Worm (Caenorhabditis elegans) whole organism, L4 larva: Measurements from ENCODE around the gene daf-11.

Experiments
- T26A8.4 ChIP-seq: fragments of 200-800 bp; sonication (Bioruptor generic); IDR thresholded peaks from 2 replicates; pipeline ENCODE4 v1.3.6; 2022; ENCODE audit warnings: missing genetic modification characterization, missing compliant biosample characterization
- ceh-28 ChIP-seq: fragments of 150-350 bp; optimal IDR thresholded peaks from 2 replicates; lab custom pipeline; 2014; ENCODE audit warnings: missing biosample characterization, missing genetic modification reagents, missing genetic modification characterization
- ceh-32 ChIP-seq: sonication (generic microtip); optimal IDR thresholded peaks from 2 replicates; lab custom pipeline; 2016; ENCODE audit warnings: mild to moderate bottlenecking, missing genetic modification characterization, missing compliant biosample characterization; ENCODE audit not compliant: poor library complexity
- dmd-8 ChIP-seq: fragments of 200-800 bp; sonication (Bioruptor generic); IDR thresholded peaks from 2 replicates; pipeline ENCODE4 v1.3.6; 2022; ENCODE audit warnings: missing genetic modification characterization, missing compliant biosample characterization
- fos-1 ChIP-seq: fragments of 150-350 bp; optimal IDR thresholded peaks from 2 replicates; lab custom pipeline; 2014; ENCODE audit warnings: missing biosample characterization, missing genetic modification characterization
- lin-15B ChIP-seq: fragments of 150-350 bp; sonication (generic microtip); optimal IDR thresholded peaks from 3 replicates; lab custom pipeline; 2014; ENCODE audit warnings: missing biosample characterization, missing genetic modification characterization
- lin-39 ChIP-seq: fragments of 150-350 bp; optimal IDR thresholded peaks from 2 replicates; lab custom pipeline; 2014; ENCODE audit warnings: missing biosample characterization, missing genetic modification reagents, missing genetic modification characterization
- nhr-6 ChIP-seq: fragments of 150-350 bp; optimal IDR thresholded peaks from 2 replicates; lab custom pipeline; 2014; ENCODE audit warnings: missing biosample characterization, missing genetic modification characterization
- rbr-2 ChIP-seq: sonication (generic microtip); optimal IDR thresholded peaks from 2 replicates; lab custom pipeline; 2016; ENCODE audit warnings: missing genotype, missing genetic modification characterization, missing compliant biosample characterization
- snpc-1.2 ChIP-seq: fragments of 200-800 bp; sonication (Bioruptor generic); IDR thresholded peaks from 2 replicates; pipeline ENCODE4 v1.3.6; 2022; ENCODE audit warnings: missing genetic modification reagents, missing genetic modification characterization, missing compliant biosample characterization
- snpc-4 ChIP-seq: fragments of 150-350 bp; optimal IDR thresholded peaks from 2 replicates; lab custom pipeline; 2014; ENCODE audit warnings: missing biosample characterization, missing genetic modification characterization

DNA sequence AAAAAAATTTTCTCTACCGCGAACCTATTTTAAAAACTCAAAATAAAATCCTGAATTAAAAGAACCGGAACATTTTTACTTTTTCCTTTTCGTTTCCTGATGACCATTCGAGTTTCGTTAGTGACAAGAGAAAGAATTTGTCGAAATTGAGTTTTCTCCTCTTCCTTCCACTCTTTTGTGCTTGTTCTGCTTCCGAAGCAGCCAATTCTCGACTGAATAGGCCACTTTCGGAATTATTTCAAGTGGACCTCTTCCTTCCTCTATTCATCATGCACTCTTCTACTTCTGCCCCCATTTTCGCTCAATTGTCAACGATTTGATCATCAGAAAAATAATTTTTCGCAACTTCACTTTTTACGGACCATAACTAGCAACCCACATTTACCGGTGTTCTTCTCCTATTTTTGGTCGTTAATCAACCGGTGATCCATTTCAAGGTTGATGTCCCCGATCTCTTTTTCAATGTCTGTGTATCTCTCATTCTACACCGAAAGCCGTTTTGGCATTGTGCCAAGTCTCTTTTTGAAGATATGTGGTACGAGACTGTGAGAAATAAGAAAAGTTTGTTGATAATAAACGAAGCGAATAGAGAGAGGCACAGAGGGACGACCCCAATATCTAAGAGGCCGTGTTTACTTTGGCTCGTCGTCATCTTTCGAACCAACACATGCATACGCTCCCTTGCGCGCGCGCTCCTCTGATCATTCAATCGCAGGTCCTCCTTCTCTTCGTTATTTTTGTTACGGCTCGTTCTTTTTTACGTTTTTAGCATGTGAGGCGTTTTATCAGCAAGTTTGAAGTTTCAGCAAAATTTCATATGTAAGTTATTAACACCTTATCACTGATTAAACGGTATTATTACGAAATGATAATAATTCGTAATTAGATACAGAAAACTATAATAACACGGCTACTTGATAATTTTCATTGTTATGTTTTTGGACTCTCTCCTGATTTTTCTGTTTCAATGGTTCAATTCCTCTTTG, 51.0 kb downstream of the daf-11 start:
- TF ChIP-seq rbr-2 (tag; lab: Kevin White, UChicago): no peak
- TF ChIP-seq ceh-32 (tag; lab: Kevin White, UChicago): no peak
- TF ChIP-seq dmd-8 (GFP tag; lab: Robert Waterston, UW): no peak
- no peak for TF ChIP-seq snpc-1.2 (GFP tag; lab: Robert Waterston, UW)
- no peak for TF ChIP-seq T26A8.4 (GFP tag; lab: Robert Waterston, UW)
- no peak for TF ChIP-seq ceh-28
- TF ChIP-seq fos-1 (tag; lab: Kevin White, UChicago): no peak
- TF ChIP-seq nhr-6 (tag; lab: Kevin White, UChicago): peak; percentile 24
- TF ChIP-seq lin-39 (tag; lab: Kevin White, UChicago): no peak
- no peak for TF ChIP-seq snpc-4 (tag; lab: Kevin White, UChicago)
- no peak for TF ChIP-seq lin-15B
